Fruit fly (Drosophila melanogaster) whole organism, embryonic: ENCODE measurements around the gene Cdc7.

Source experiments
- CG14710 ChIP-seq: fragments of 200-800 bp; sonication (Bioruptor generic); optimal IDR thresholded peaks from 3 replicates; lab custom pipeline; 2019; ENCODE audit warnings: missing biosample characterization, mild to moderate bottlenecking, missing genetic modification characterization, moderate library complexity
- CG2202 ChIP-seq: fragments of 200-800 bp; sonication (Bioruptor generic); optimal IDR thresholded peaks from 2 replicates; lab custom pipeline; 2018; ENCODE audit warnings: missing biosample characterization, mild to moderate bottlenecking, missing genetic modification characterization
- CG33213 ChIP-seq: fragments of 200-800 bp; sonication (Bioruptor generic); optimal IDR thresholded peaks from 3 replicates; lab custom pipeline; 2016; ENCODE audit warnings: missing biosample characterization, missing genetic modification characterization
- CG6689 ChIP-seq: fragments of 200-800 bp; sonication (Bioruptor generic); IDR thresholded peaks from 2 replicates; pipeline ENCODE4 v1.3.6; 2022; ENCODE audit warnings: missing biosample characterization, missing genetic modification characterization
- CTCF ChIP-seq: fragments of 200-800 bp; sonication (Bioruptor generic); optimal IDR thresholded peaks from 2 replicates; lab custom pipeline; 2017; ENCODE audit warnings: missing biosample characterization, mild to moderate bottlenecking, missing genetic modification characterization, moderate library complexity
- D19A ChIP-seq: fragments of 200-800 bp; optimal IDR thresholded peaks from 3 replicates; lab custom pipeline; 2019; ENCODE audit warnings: missing biosample characterization, mild to moderate bottlenecking, missing genetic modification characterization, moderate library complexity
- HLH4C ChIP-seq: fragments of 200-800 bp; sonication (Bioruptor generic); IDR thresholded peaks from 3 replicates; pipeline ENCODE4 v1.3.6; 2022; ENCODE audit warnings: missing biosample characterization, missing genetic modification characterization; ENCODE audit not compliant: partially characterized antibody
- NC2α ChIP-seq: fragments of 200-800 bp; sonication (Bioruptor generic); optimal IDR thresholded peaks from 2 replicates; lab custom pipeline; 2016; ENCODE audit warnings: missing biosample characterization, missing genetic modification characterization
- Sry-β ChIP-seq: fragments of 200-800 bp; sonication (Bioruptor generic); optimal IDR thresholded peaks from 2 replicates; lab custom pipeline; 2018; ENCODE audit warnings: missing biosample characterization, mild to moderate bottlenecking, missing genetic modification characterization, moderate library complexity
- ac ChIP-seq: fragments of 200-800 bp; sonication (Bioruptor generic); optimal IDR thresholded peaks from 3 replicates; lab custom pipeline; 2017; ENCODE audit warnings: missing biosample characterization, mild to moderate bottlenecking, missing genetic modification characterization
- ase ChIP-seq: fragments of 200-800 bp; sonication (Bioruptor generic); IDR thresholded peaks from 3 replicates; pipeline ENCODE4 v1.3.6; 2022; ENCODE audit warnings: missing biosample characterization, missing genetic modification characterization
- ems ChIP-seq: fragments of 200-800 bp; sonication (Bioruptor generic); optimal IDR thresholded peaks from 3 replicates; lab custom pipeline; 2016; ENCODE audit warnings: missing biosample characterization, missing genetic modification characterization
- stc ChIP-seq: fragments of 200-800 bp; sonication (Bioruptor generic); IDR thresholded peaks from 2 replicates; pipeline ENCODE4 v1.3.6; 2022; ENCODE audit warnings: missing biosample characterization, missing genetic modification characterization
- ttk ChIP-seq: fragments of 200-800 bp; sonication (Bioruptor generic); IDR thresholded peaks from 2 replicates; pipeline ENCODE4 v2.1.2; 2022; ENCODE audit warnings: missing biosample characterization, missing genetic modification characterization

- TF ChIP-seq CG14710 (no peak), ase (GFP tag; lab: Robert Waterston, UW) (no peak), CTCF (no peak), CG6689 (GFP tag; lab: Robert Waterston, UW) (no peak), ac (GFP tag; lab: Kevin White, UChicago) (no peak), D19A (tag; lab: Kevin White, UChicago) (no peak), ems (no peak), NC2α (GFP tag; lab: Kevin White, UChicago) (no peak), Sry-β (GFP tag; lab: Kevin White, UChicago) (no peak), CG2202 (tag; lab: Kevin White, UChicago) (no peak), stc (GFP tag; lab: Robert Waterston, UW) (no peak), HLH4C (no peak), CG33213 (no peak), ttk (GFP tag; lab: Robert Waterston, UW) (no peak)
Measured at dm6 chrX:6612509-6612908, 41.8 kb upstream of the Cdc7 start.
